Worm (Caenorhabditis elegans) whole organism, mixed stage, embryonic: Measurements from ENCODE around the gene prmt-9.

ENCODE experiments used
- elt-1 ChIP-seq: sonication (generic microtip); optimal IDR thresholded peaks from 2 replicates; lab custom pipeline; 2017; ENCODE audit warnings: missing genetic modification characterization, mild to moderate bottlenecking, missing compliant biosample characterization, antibody characterized with exemption, moderate library complexity, borderline replicate concordance; ENCODE audit not compliant: insufficient read depth
- ztf-11 ChIP-seq: fragments of 150-350 bp; optimal IDR thresholded peaks from 2 replicates; lab custom pipeline; 2014; ENCODE audit warnings: missing biosample characterization, missing genetic modification characterization

DNA sequence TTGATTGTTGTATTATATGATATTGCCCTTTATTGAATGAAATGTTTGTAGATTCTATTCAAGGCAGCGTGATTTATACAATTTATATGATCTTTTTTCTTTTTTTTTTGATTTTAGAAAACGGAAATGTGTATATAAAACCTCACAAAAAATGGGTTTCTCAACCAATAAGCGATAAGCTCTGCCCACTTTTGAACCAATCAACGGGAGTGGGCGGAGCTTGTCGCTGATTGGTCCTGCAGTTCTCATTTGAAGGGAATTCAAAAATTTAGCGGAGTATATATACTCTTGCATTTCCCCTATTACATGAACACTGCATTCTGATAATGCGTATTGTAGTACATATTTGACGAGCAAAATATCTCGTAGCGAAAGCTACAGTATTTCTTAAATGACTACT, 33.6 kb downstream of the prmt-9 start:
- no peak for TF ChIP-seq ztf-11
- no peak for TF ChIP-seq elt-1
